Comparison of ENCODE assay signal across 4 fruit fly cellular contexts in the genomic region with DNA sequence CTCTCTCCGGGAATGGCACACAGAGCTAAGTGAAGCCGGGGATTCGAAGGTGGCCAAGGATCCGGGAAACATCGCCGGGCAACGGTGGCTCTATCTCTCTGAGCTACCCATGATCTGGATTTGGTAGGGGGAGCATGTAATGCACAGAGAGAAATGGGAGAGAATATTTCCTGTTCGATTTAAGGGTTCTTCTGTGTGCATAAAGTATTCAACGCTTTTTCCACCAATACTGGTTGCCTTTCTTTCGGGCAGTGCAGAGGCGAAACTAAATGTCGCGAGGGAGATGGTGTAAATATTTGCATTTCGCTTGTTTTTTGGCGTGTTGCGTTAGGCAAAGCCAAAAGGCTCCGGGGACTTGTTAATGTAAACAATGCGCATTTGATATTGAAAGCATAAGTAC.
A peak's percentile ranks its signal among the peaks of the same experiment; 100 is the strongest.
TF ChIP-seq lines count a peak whose summit lies in the region.

No protein-coding gene starts in this region.

- no peak for TF ChIP-seq CTCF in whole organism, embryonic (GFP tag; optimal IDR thresholded peaks at IDR 0.05; lab: Kevin White, UChicago)

TF ChIP-seq in whole organism, embryonic, 481 proteins besides CTCF, POLR2A, EP300 and RAD21 (continues in another document):
- TF ChIP-seq CG32772 (GFP tag; IDR thresholded peaks at IDR 0.05; lab: Robert Waterston, UW) (0 out of 2 replicates have a peak, but pooled peaks have one; percentile 19), insv (GFP tag; optimal IDR thresholded peaks at IDR 0.05; lab: Kevin White, UChicago) (no peak), Ptx1 (GFP tag; IDR thresholded peaks at IDR 0.05; lab: Robert Waterston, UW) (peak; percentile 49), hb (GFP tag; IDR thresholded peaks at IDR 0.05; lab: Robert Waterston, UW; ENCODE audit: partially characterized antibody) (no peak), knrl (GFP tag; IDR thresholded peaks at IDR 0.05; lab: Robert Waterston, UW; ENCODE audit: partially characterized antibody) (no peak), en (GFP tag; optimal IDR thresholded peaks at IDR 0.05; lab: Kevin White, UChicago) (no peak), ken (GFP tag; IDR thresholded peaks at IDR 0.05; lab: Robert Waterston, UW) (no peak), Xrp1 (GFP tag; IDR thresholded peaks at IDR 0.05; lab: Robert Waterston, UW) (peak; percentile 29; the same call in 1 of the 2 replicates), dpn (GFP tag; optimal IDR thresholded peaks at IDR 0.05; lab: Kevin White, UChicago) (peak in 1 of 2 experiments; percentile 7), CG18262 (tag; optimal IDR thresholded peaks at IDR 0.05; lab: Kevin White, UChicago) (peak; percentile 3), CG11696 (GFP tag; IDR thresholded peaks at IDR 0.05; lab: Robert Waterston, UW) (no peak), lmd (GFP tag; IDR thresholded peaks at IDR 0.05; lab: Robert Waterston, UW) (0 out of 2 replicates have a peak, but pooled peaks have one; percentile 29), CG6791 (GFP tag; IDR thresholded peaks at IDR 0.05; lab: Robert Waterston, UW; ENCODE audit: partially characterized antibody) (no peak), Oli (tag; optimal IDR thresholded peaks at IDR 0.05; lab: Kevin White, UChicago) (peak; percentile 19), sens-2 (GFP tag; IDR thresholded peaks at IDR 0.05; lab: Robert Waterston, UW) (no peak), CHES-1-like (GFP tag; optimal IDR thresholded peaks at IDR 0.05; lab: Kevin White, UChicago) (no peak), CG6813 (GFP tag; optimal IDR thresholded peaks at IDR 0.05; lab: Kevin White, UChicago) (peak; percentile 34), hkb (optimal IDR thresholded peaks at IDR 0.05; lab: Kevin White, UChicago) (no peak), hkb (GFP tag; IDR thresholded peaks at IDR 0.05; lab: Robert Waterston, UW) (0 out of 2 replicates have a peak, but pooled peaks have one; percentile 30), CG12659 (GFP tag; optimal IDR thresholded peaks at IDR 0.05; lab: Kevin White, UChicago) (no peak)

TF ChIP-seq in whole organism, prepupa, 60 proteins besides CTCF, POLR2A, EP300 and RAD21:
- TF ChIP-seq lz (GFP tag; optimal IDR thresholded peaks at IDR 0.05; lab: Kevin White, UChicago) = no peak
- TF ChIP-seq Ets96B (tag; optimal IDR thresholded peaks at IDR 0.05; lab: Kevin White, UChicago) = no peak
- no peak for TF ChIP-seq net (GFP tag; optimal IDR thresholded peaks at IDR 0.05; lab: Kevin White, UChicago)
- no peak for TF ChIP-seq eg (GFP tag; IDR thresholded peaks at IDR 0.05; lab: Robert Waterston, UW)
- peak; percentile 19 for TF ChIP-seq Met (GFP tag; optimal IDR thresholded peaks at IDR 0.05; lab: Kevin White, UChicago)
- no peak for TF ChIP-seq topi (GFP tag; optimal IDR thresholded peaks at IDR 0.05; lab: Kevin White, UChicago)
- TF ChIP-seq CG15336 (GFP tag; IDR thresholded peaks at IDR 0.05; lab: Robert Waterston, UW) = no peak
- no peak for TF ChIP-seq acj6 (GFP tag; optimal IDR thresholded peaks at IDR 0.05; lab: Kevin White, UChicago)
- TF ChIP-seq achi (GFP tag; optimal IDR thresholded peaks at IDR 0.05; lab: Kevin White, UChicago) = no peak
- no peak for TF ChIP-seq cyc (GFP tag; optimal IDR thresholded peaks at IDR 0.05; lab: Kevin White, UChicago)
- TF ChIP-seq svp (GFP tag; lab: Kevin White, UChicago) = peak; percentile 56
- no peak for TF ChIP-seq Blimp-1 (GFP tag; optimal IDR thresholded peaks at IDR 0.05; lab: Kevin White, UChicago)
- TF ChIP-seq CG3032 (tag; optimal IDR thresholded peaks at IDR 0.05; lab: Kevin White, UChicago) = no peak
- peak; percentile 49 for TF ChIP-seq Eip78C (GFP tag; lab: Kevin White, UChicago)

TF ChIP-seq in whole organism, pupa, 21 proteins besides CTCF, POLR2A, EP300 and RAD21:
- TF ChIP-seq CG8159 (tag; optimal IDR thresholded peaks at IDR 0.05; lab: Kevin White, UChicago) = peak; percentile 11
- TF ChIP-seq fd96Ca (GFP tag; IDR thresholded peaks at IDR 0.05; lab: Robert Waterston, UW) = no peak
TF ChIP-seq in whole organism, pupa: peak in this region for 1.

TF ChIP-seq in whole organism, wandering third instar larva, 38 proteins besides CTCF, POLR2A, EP300 and RAD21:
- peak; percentile 17 for TF ChIP-seq h (GFP tag; optimal IDR thresholded peaks at IDR 0.05; lab: Kevin White, UChicago)
- TF ChIP-seq pan (optimal IDR thresholded peaks at IDR 0.05; lab: Kevin White, UChicago) = no peak
- no peak for TF ChIP-seq Vsx2 (GFP tag; optimal IDR thresholded peaks at IDR 0.05; lab: Kevin White, UChicago; ENCODE audit: partially characterized antibody)
- TF ChIP-seq HLH106 (tag; optimal IDR thresholded peaks at IDR 0.05; lab: Kevin White, UChicago) = peak; percentile 22
- peak in 1 of 2 experiments; percentile 21 for TF ChIP-seq foxo (GFP tag; optimal IDR thresholded peaks at IDR 0.05; lab: Kevin White, UChicago)
- TF ChIP-seq Sp1 (GFP tag; optimal IDR thresholded peaks at IDR 0.05; lab: Kevin White, UChicago) = peak; percentile 5
- TF ChIP-seq fru (GFP tag; optimal IDR thresholded peaks at IDR 0.05; lab: Kevin White, UChicago) = no peak
- TF ChIP-seq rgr (GFP tag; optimal IDR thresholded peaks at IDR 0.05; lab: Kevin White, UChicago) = peak; percentile 1
